Fruit fly (Drosophila melanogaster) whole organism, adult: ENCODE measurements around the gene ems.

ENCODE experiments used
- CG11617 ChIP-seq: fragments of 200-800 bp; sonication (Bioruptor generic); optimal IDR thresholded peaks from 2 replicates; lab custom pipeline; 2017; ENCODE audit warnings: mild to moderate bottlenecking, missing biosample characterization, missing genetic modification reagents, missing genetic modification characterization
- CG12768 ChIP-seq: fragments of 200-800 bp; sonication (Bioruptor generic); optimal IDR thresholded peaks from 2 replicates; lab custom pipeline; 2017; ENCODE audit warnings: missing biosample characterization, missing genetic modification characterization, mild to moderate bottlenecking, moderate library complexity, missing genetic modification reagents
- Clk ChIP-seq: fragments of 200-800 bp; sonication (Bioruptor generic); optimal IDR thresholded peaks from 2 replicates; lab custom pipeline; 2017; ENCODE audit warnings: missing biosample characterization, missing genetic modification characterization
- Crg-1 ChIP-seq: fragments of 200-800 bp; sonication (Bioruptor generic); optimal IDR thresholded peaks from 2 replicates; lab custom pipeline; 2016; ENCODE audit warnings: missing biosample characterization, missing genetic modification characterization
- Mnt ChIP-seq: fragments of 200-800 bp; sonication (Bioruptor generic); optimal IDR thresholded peaks from 2 replicates; lab custom pipeline; 2016; ENCODE audit warnings: missing biosample characterization, mild to moderate bottlenecking, missing genetic modification characterization

DNA sequence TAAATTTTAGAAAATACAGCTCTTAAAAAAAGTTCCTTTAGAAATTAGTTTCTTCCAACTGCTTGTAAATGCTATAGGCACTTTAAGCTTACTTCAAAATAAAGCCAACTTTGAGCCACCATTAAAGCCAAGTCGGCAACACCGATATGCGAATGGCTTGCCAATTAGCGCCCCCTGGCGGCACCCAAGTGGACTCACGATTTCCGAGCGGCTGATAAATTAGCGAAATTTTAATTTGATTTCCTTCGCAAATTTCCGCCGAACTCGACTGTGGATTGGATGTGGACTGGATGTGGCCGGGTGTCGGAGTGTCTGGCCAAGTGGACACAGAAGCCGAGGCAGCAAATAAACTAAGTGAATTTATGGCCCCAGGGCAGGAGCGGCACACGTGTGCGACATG is 46.6 kb downstream of the ems start, which contains the start of gene CG31517:
- TF ChIP-seq Crg-1 (GFP tag; lab: Kevin White, UChicago) (no peak), Mnt (no peak), Clk (GFP tag; lab: Kevin White, UChicago) (no peak), CG11617 (GFP tag; lab: Kevin White, UChicago) (no peak), CG12768 (GFP tag; lab: Kevin White, UChicago) (no peak)
